Worm (Caenorhabditis elegans): ENCODE data around the gene gcy-8.

- TF ChIP-seq ceh-9 (tag; optimal IDR thresholded peaks at IDR 0.05): no peak
- no peak for TF ChIP-seq unc-55 (GFP tag; optimal IDR thresholded peaks at IDR 0.05)
- no peak for TF ChIP-seq elt-2 (tag; optimal IDR thresholded peaks at IDR 0.05)
- TF ChIP-seq unc-86 (tag; optimal IDR thresholded peaks at IDR 0.05): no peak
- TF ChIP-seq pha-4 (tag; optimal IDR thresholded peaks at IDR 0.05): no peak
- no peak for TF ChIP-seq pqm-1 (tag; optimal IDR thresholded peaks at IDR 0.05)
- no peak for TF ChIP-seq syd-9 (tag; optimal IDR thresholded peaks at IDR 0.05)
- no peak for TF ChIP-seq pha-2 (tag; optimal IDR thresholded peaks at IDR 0.05)
- TF ChIP-seq ceh-2 (tag; optimal IDR thresholded peaks at IDR 0.05): no peak
- no peak for TF ChIP-seq mec-3 (tag; optimal IDR thresholded peaks at IDR 0.05; ENCODE audit: borderline replicate concordance)
- no peak for TF ChIP-seq ceh-34 (tag; optimal IDR thresholded peaks at IDR 0.05)
Measured at ce11 chrIV:7954006-7954405, 26.1 kb downstream of the gcy-8 start.

Measured in whole organism, late embryonic.